Worm (Caenorhabditis elegans) whole organism, L1 larva: ENCODE data around the gene arrd-28.
A peak's percentile ranks its signal among the peaks of the same experiment; 100 is the strongest.

ENCODE experiments used
- C16A3.4 ChIP-seq: fragments of 150-350 bp; optimal IDR thresholded peaks from 2 replicates; lab custom pipeline; 2014; ENCODE audit warnings: missing biosample characterization, missing genetic modification characterization
- C34B4.2 ChIP-seq: sonication (generic microtip); optimal IDR thresholded peaks from 2 replicates; lab custom pipeline; 2017; ENCODE audit warnings: mild to moderate bottlenecking, missing genetic modification characterization, missing compliant biosample characterization
- Y116A8C.19 ChIP-seq: sonication (generic microtip); optimal IDR thresholded peaks from 2 replicates; lab custom pipeline; 2016; ENCODE audit warnings: missing compliant biosample characterization, missing genetic modification characterization, borderline replicate concordance
- aly-2 ChIP-seq: fragments of 150-350 bp; optimal IDR thresholded peaks from 2 replicates; lab custom pipeline; 2014; ENCODE audit warnings: missing biosample characterization, missing genetic modification characterization
- ama-1 ChIP-seq: fragments of 150-350 bp; optimal IDR thresholded peaks from 2 replicates; lab custom pipeline; 2014
- blmp-1 ChIP-seq: fragments of 150-350 bp; optimal IDR thresholded peaks from 2 replicates; lab custom pipeline; 2014; ENCODE audit warnings: missing biosample characterization, missing genetic modification characterization
- ceh-82 ChIP-seq, 3 experiments: fragments of 150-350 bp in 1 of 3; sonication (generic microtip) in 2 of 3; optimal IDR thresholded peaks; 2 replicates each; lab custom pipeline; 2014 to 2017; ENCODE audit warnings: missing biosample characterization in 3 of 3, missing genetic modification characterization in 3 of 3
- dpl-1 ChIP-seq, 3 experiments: fragments of 150-350 bp in 2 of 3; sonication (generic microtip) in 1 of 3; optimal IDR thresholded peaks; 2 replicates each; lab custom pipeline; 2014 to 2017; ENCODE audit warnings: missing biosample characterization in 3 of 3, missing genetic modification characterization in 3 of 3, missing genetic modification reagents in 3 of 3
- efl-3 ChIP-seq: fragments of 200-800 bp; sonication (Bioruptor generic); optimal IDR thresholded peaks from 2 replicates; lab custom pipeline; 2018; ENCODE audit warnings: mild to moderate bottlenecking, missing genetic modification characterization, missing compliant biosample characterization
- egl-13 ChIP-seq: sonication (generic microtip); optimal IDR thresholded peaks from 2 replicates; lab custom pipeline; 2016; ENCODE audit warnings: missing genotype, missing genetic modification reagents, missing genetic modification characterization, missing compliant biosample characterization
- egl-27 ChIP-seq, 2 experiments: fragments of 150-350 bp in 1 of 2; sonication (generic microtip); optimal IDR thresholded peaks; 3 replicates each; lab custom pipeline; 2017 to 2018; ENCODE audit warnings: missing biosample characterization in 2 of 2, missing genetic modification characterization in 2 of 2, missing genetic modification reagents in 2 of 2
- elt-2 ChIP-seq: sonication (generic microtip); optimal IDR thresholded peaks from 2 replicates; lab custom pipeline; 2016; ENCODE audit warnings: missing genetic modification characterization, mild to moderate bottlenecking, inconsistent platforms, missing compliant biosample characterization, missing genetic modification reagents
- elt-3 ChIP-seq, 6 experiments: fragments of 150-350 bp in 1 of 6; sonication (generic microtip); optimal IDR thresholded peaks; 2 replicates each; lab custom pipeline; 2017 to 2018; ENCODE audit warnings: missing biosample characterization in 6 of 6, missing genetic modification characterization in 6 of 6, inconsistent platforms in 1 of 6
- fkh-10 ChIP-seq: sonication (generic microtip); optimal IDR thresholded peaks from 2 replicates; lab custom pipeline; 2017; ENCODE audit warnings: missing biosample characterization, missing genetic modification reagents, missing genetic modification characterization
- hlh-4 ChIP-seq: sonication (generic microtip); optimal IDR thresholded peaks from 2 replicates; lab custom pipeline; 2016; ENCODE audit warnings: mild to moderate bottlenecking, missing genetic modification characterization, missing compliant biosample characterization
- isw-1 ChIP-seq: fragments of 200-800 bp; sonication (Bioruptor generic); IDR thresholded peaks from 2 replicates; pipeline ENCODE4 v1.3.6; 2022; ENCODE audit warnings: missing genetic modification characterization, missing compliant biosample characterization
- lin-14 ChIP-seq: fragments of 200-800 bp; sonication (Bioruptor generic); optimal IDR thresholded peaks from 2 replicates; lab custom pipeline; 2018; ENCODE audit warnings: mild to moderate bottlenecking, missing genetic modification characterization, moderate library complexity, missing compliant biosample characterization
- lin-15B ChIP-seq: fragments of 150-350 bp; sonication (generic microtip); optimal IDR thresholded peaks from 3 replicates; lab custom pipeline; 2014; ENCODE audit warnings: missing biosample characterization, missing genetic modification characterization
- lin-35 ChIP-seq, 2 experiments: fragments of 150-350 bp; optimal IDR thresholded peaks; 2 replicates each; lab custom pipeline; 2014; ENCODE audit warnings: missing biosample characterization in 2 of 2, missing genetic modification characterization in 2 of 2, missing genetic modification reagents in 2 of 2
- lin-39 ChIP-seq: fragments of 150-350 bp; optimal IDR thresholded peaks from 2 replicates; lab custom pipeline; 2014; ENCODE audit warnings: missing biosample characterization, missing genetic modification reagents, missing genetic modification characterization
- mab-9 ChIP-seq: fragments of 200-800 bp; sonication (Bioruptor generic); IDR thresholded peaks from 2 replicates; pipeline ENCODE4 v1.3.6; 2022; ENCODE audit warnings: missing genetic modification reagents, missing genetic modification characterization, missing compliant biosample characterization
- mdl-1 ChIP-seq, 2 experiments: fragments of 150-350 bp; optimal IDR thresholded peaks; 2 replicates each; lab custom pipeline; 2014 to 2017; ENCODE audit warnings: missing biosample characterization in 2 of 2, missing genetic modification characterization in 2 of 2, inconsistent platforms in 1 of 2
- mef-2 ChIP-seq: fragments of 150-350 bp; optimal IDR thresholded peaks from 2 replicates; lab custom pipeline; 2014; ENCODE audit warnings: missing biosample characterization, missing genetic modification characterization
- mep-1 ChIP-seq: fragments of 150-350 bp; optimal IDR thresholded peaks from 2 replicates; lab custom pipeline; 2014; ENCODE audit warnings: missing biosample characterization, missing genetic modification characterization
- nhr-11 ChIP-seq: fragments of 150-350 bp; optimal IDR thresholded peaks from 2 replicates; lab custom pipeline; 2014; ENCODE audit warnings: missing biosample characterization, missing genetic modification characterization
- nhr-12 ChIP-seq: sonication (generic microtip); optimal IDR thresholded peaks from 2 replicates; lab custom pipeline; 2017; ENCODE audit warnings: missing biosample characterization, missing genetic modification characterization
- nhr-19 ChIP-seq: fragments of 200-800 bp; sonication (Bioruptor generic); conservative IDR thresholded peaks from 2 replicates; pipeline ENCODE4 v1.3.6; 2022; ENCODE audit warnings: missing genetic modification characterization, missing compliant biosample characterization
- nhr-20 ChIP-seq: sonication (generic microtip); optimal IDR thresholded peaks from 2 replicates; lab custom pipeline; 2016; ENCODE audit warnings: mild to moderate bottlenecking, missing genetic modification characterization, missing compliant biosample characterization
- nhr-28 ChIP-seq: fragments of 150-350 bp; optimal IDR thresholded peaks from 2 replicates; lab custom pipeline; 2014; ENCODE audit warnings: missing biosample characterization, missing genetic modification characterization
- nhr-47 ChIP-seq: sonication (generic microtip); optimal IDR thresholded peaks from 2 replicates; lab custom pipeline; 2016; ENCODE audit warnings: mild to moderate bottlenecking, missing genetic modification characterization, moderate library complexity, missing compliant biosample characterization
- nhr-71 ChIP-seq: sonication (generic microtip); optimal IDR thresholded peaks from 2 replicates; lab custom pipeline; 2016; ENCODE audit warnings: mild to moderate bottlenecking, missing genetic modification characterization, moderate library complexity, missing compliant biosample characterization
- nhr-76 ChIP-seq: sonication (generic microtip); optimal IDR thresholded peaks from 2 replicates; lab custom pipeline; 2017; ENCODE audit warnings: missing biosample characterization, missing genetic modification characterization
- nhr-77 ChIP-seq: fragments of 150-350 bp; optimal IDR thresholded peaks from 2 replicates; lab custom pipeline; 2014; ENCODE audit warnings: missing biosample characterization, missing genetic modification characterization
- nhr-85 ChIP-seq: sonication (generic microtip); peaks from one replicate; lab custom pipeline; 2016; ENCODE audit warnings: missing genetic modification characterization, inconsistent platforms, missing compliant biosample characterization
- pax-3 ChIP-seq: fragments of 200-800 bp; sonication (Bioruptor generic); optimal IDR thresholded peaks from 2 replicates; lab custom pipeline; 2018; ENCODE audit warnings: mild to moderate bottlenecking, missing genetic modification characterization, moderate library complexity, missing compliant biosample characterization
- pqm-1 ChIP-seq: sonication (generic microtip); optimal IDR thresholded peaks from 3 replicates; lab custom pipeline; 2017; ENCODE audit warnings: missing biosample characterization, missing genetic modification characterization
- snu-23 ChIP-seq: sonication (generic microtip); optimal IDR thresholded peaks from 2 replicates; lab custom pipeline; 2016; ENCODE audit warnings: missing genetic modification characterization, missing compliant biosample characterization
- sox-4 ChIP-seq: sonication (generic microtip); optimal IDR thresholded peaks from 2 replicates; lab custom pipeline; 2016; ENCODE audit warnings: missing genetic modification characterization, missing compliant biosample characterization
- unc-62 ChIP-seq: fragments of 150-350 bp; optimal IDR thresholded peaks from 2 replicates; lab custom pipeline; 2014; ENCODE audit warnings: missing biosample characterization, missing genetic modification reagents, missing genetic modification characterization
- vab-15 ChIP-seq: sonication (generic microtip); optimal IDR thresholded peaks from 2 replicates; lab custom pipeline; 2017; ENCODE audit warnings: missing genotype, mild to moderate bottlenecking, missing genetic modification characterization, missing compliant biosample characterization
- zip-4 ChIP-seq: fragments of 200-800 bp; sonication (Bioruptor generic); optimal IDR thresholded peaks from 2 replicates; lab custom pipeline; 2018; ENCODE audit warnings: mild to moderate bottlenecking, missing genetic modification characterization, moderate library complexity, missing compliant biosample characterization
- ztf-4 ChIP-seq: fragments of 150-350 bp; optimal IDR thresholded peaks from 2 replicates; lab custom pipeline; 2014; ENCODE audit warnings: missing biosample characterization, missing genetic modification characterization

The arrd-28 gene

DNA sequence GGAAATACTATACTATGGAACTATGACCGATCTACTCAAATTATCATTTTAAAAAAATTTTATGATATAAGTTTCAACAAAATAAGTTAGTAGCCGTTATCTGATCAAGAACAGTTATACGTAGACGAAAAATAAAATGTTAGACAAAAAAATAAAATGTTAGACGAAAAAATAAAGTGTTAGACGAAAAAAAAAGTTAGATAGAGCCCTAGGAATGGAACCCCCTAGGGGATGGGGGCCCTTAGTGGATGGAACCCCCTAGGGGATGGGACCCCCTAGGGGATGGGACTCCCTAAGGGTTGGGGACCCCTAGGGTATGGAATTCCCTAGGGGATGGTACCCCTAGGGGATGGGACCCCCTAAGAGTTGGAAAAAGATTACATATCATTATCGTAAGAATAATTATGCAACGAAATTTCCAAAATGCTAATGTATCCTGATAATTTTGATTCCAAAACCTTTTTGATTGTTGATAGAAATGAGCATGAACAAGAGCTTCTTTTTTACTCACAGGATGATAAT lies 35.5 kb downstream of the arrd-28 start:
- TF ChIP-seq dpl-1 (GFP tag; optimal IDR thresholded peaks at IDR 0.05; lab: Kevin White, UChicago): no peak

DNA sequence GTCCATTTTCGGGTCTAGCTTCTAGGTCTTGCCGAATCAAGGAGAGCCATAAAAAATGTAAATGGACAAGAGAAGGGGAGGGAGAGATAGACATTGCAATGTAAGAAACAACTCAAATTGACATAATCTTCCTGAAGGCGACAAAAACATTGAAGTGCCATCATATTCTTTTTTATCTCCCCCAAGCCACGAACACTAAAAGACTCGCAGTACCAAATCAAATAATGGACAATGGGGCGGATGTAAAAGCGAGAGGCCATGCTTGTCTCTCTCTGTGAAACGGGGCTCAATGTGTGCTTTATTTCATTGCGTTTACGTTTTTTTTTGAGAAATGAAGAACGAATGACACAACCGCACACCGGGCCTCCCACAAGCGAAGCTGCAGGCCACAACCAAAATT lies 42.0 kb downstream of the arrd-28 start:
- TF ChIP-seq mep-1 (tag; lab: Kevin White, UChicago): no peak
- no peak for TF ChIP-seq Y116A8C.19 (tag; lab: Kevin White, UChicago)
- no peak for TF ChIP-seq hlh-4 (tag; lab: Kevin White, UChicago)
- peak; percentile 22 for TF ChIP-seq lin-14 (GFP tag; lab: Kevin White, UChicago)
- TF ChIP-seq sox-4 (tag; lab: Kevin White, UChicago): no peak
- peak; percentile 52 for TF ChIP-seq fkh-10 (GFP tag; lab: Kevin White, UChicago)
- TF ChIP-seq, all 84 proteins: peak for 2

DNA sequence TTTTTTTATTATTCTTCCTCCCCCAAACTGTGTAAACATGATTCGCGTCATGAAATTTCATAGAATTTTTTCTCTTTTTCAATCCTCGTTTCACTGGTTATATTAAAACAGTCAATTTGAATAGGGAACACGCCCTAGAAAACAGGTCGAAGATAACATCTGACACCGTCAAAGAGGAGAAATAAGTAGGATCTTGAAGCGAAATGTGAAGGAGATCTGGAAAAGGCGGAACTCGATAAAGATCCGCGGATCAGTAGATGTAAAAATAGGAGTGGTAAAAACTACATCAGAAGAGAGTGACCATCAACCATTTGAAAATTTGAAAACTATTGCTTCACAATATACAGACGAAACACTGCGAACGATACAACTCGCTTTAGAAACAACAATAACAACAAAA lies 43.4 kb downstream of the arrd-28 start:
- TF ChIP-seq blmp-1 (peak; percentile 13), nhr-20 (tag; lab: Kevin White, UChicago) (no peak), ceh-82 (tag; optimal IDR thresholded peaks at IDR 0.05; lab: Kevin White, UChicago) (no peak)
- TF ChIP-seq, all 84 proteins: peak for 1

DNA sequence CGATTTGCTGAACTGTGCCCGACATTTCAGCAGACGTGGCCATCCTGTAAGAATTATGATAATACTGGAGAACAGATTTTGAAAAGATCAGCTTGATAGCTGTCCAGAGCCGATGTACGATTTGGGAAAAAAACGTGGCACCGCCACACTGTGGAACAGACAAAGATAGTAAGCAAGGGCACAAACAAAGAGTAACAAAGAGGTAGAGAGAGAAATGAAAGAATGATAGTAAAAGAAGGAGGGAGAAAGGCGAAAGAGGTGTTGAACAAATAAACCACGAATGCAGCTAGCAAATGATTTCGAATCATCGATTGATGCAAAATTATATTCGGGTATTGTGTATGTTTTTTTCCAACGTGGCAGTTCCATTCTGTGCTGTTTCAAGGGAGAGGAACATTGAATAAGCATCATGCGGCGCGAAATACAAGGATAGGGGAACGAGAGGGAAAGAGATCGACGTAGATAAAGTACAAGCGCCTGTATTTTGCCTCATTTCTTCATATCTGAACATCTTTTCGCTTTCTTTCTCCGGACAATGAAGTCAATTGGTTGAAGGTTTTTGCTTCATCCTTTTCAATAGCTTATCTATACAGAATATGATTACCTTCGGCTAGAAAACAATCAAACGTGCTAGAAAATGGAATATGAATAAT lies 44.4 kb downstream of the arrd-28 start, which contains the start of gene C14H10.3:
Gene C14H10.3 (minus strand): TSS at position 44 of the 653 bp plus-strand sequence.
- TF ChIP-seq sox-4 (tag; lab: Kevin White, UChicago) (no peak), mdl-1 (tag; optimal IDR thresholded peaks at IDR 0.05; lab: Kevin White, UChicago) (no peak), lin-14 (GFP tag; lab: Kevin White, UChicago) (peak; percentile 5), nhr-28 (tag; lab: Kevin White, UChicago) (no peak), dpl-1 (GFP tag; optimal IDR thresholded peaks at IDR 0.05; lab: Kevin White, UChicago) (no peak), lin-15B (tag; lab: Kevin White, UChicago) (no peak), Y116A8C.19 (tag; lab: Kevin White, UChicago) (no peak), ama-1 (lab: Kevin White, UChicago) (no peak), blmp-1 (peak; percentile 83)
- TF ChIP-seq, all 84 proteins: peak for 2

DNA sequence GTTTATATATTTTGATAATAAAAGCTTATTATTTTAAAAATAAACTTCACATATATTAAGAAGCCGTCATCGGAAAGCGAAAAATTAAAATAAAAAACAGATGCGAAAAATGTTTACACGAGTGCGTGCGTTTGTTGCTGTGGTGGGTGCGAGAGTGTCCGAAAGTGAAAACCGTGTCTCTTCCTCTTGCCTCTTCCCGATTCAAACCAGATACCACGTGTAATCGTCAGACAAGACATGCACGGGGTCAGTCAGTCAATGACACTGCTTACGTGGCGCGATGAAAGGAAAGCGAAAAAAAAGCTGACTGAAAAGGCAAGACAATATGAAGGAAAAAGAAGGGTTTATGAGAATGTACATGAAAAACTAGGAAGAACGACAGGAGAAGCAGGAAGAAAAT lies 47.1 kb downstream of the arrd-28 start:
- TF ChIP-seq nhr-11 (tag; lab: Kevin White, UChicago) (no peak), ztf-4 (no peak), egl-27 (tag; optimal IDR thresholded peaks at IDR 0.05; lab: Kevin White, UChicago) (no peak), mef-2 (tag; lab: Kevin White, UChicago) (no peak), lin-35 (GFP tag; optimal IDR thresholded peaks at IDR 0.05; lab: Kevin White, UChicago) (peak in 1 of 2 experiments; percentile 26), snu-23 (peak; percentile 34), hlh-4 (tag; lab: Kevin White, UChicago) (no peak), C34B4.2 (no peak), zip-4 (GFP tag; lab: Kevin White, UChicago) (no peak), nhr-19 (GFP tag; lab: Robert Waterston, UW) (no peak), elt-2 (tag; lab: Kevin White, UChicago) (no peak), blmp-1 (peak; percentile 99), lin-14 (GFP tag; lab: Kevin White, UChicago) (peak; percentile 71), nhr-76 (tag; lab: Kevin White, UChicago) (no peak), isw-1 (GFP tag; lab: Robert Waterston, UW) (no peak), egl-13 (no peak), vab-15 (tag; lab: Kevin White, UChicago) (no peak), fkh-10 (GFP tag; lab: Kevin White, UChicago) (no peak), elt-3 (tag; optimal IDR thresholded peaks at IDR 0.05; lab: Kevin White, UChicago) (peak in 1 of 6 experiments; percentile 18), pax-3 (no peak), C16A3.4 (tag; lab: Kevin White, UChicago) (no peak), nhr-12 (tag; lab: Kevin White, UChicago) (no peak), nhr-28 (tag; lab: Kevin White, UChicago) (no peak), mab-9 (GFP tag; lab: Robert Waterston, UW) (no peak), nhr-71 (tag; lab: Kevin White, UChicago) (peak; percentile 5), unc-62 (no peak), nhr-77 (tag; lab: Kevin White, UChicago) (no peak), pqm-1 (tag; lab: Kevin White, UChicago) (no peak), lin-39 (tag; lab: Kevin White, UChicago) (no peak), nhr-85 (tag; lab: Kevin White, UChicago) (peak; percentile 69), efl-3 (GFP tag; lab: Kevin White, UChicago) (no peak), nhr-47 (tag; lab: Kevin White, UChicago) (no peak), aly-2 (no peak)
